Fruit fly (Drosophila melanogaster) whole organism, prepupa: ENCODE data around the gene CG10383.
A peak's percentile ranks its signal among the peaks of the same experiment; 100 is the strongest.

ENCODE experiments used
- Blimp-1 ChIP-seq: fragments of 200-800 bp; sonication (Bioruptor generic); optimal IDR thresholded peaks from 3 replicates; lab custom pipeline; 2017; ENCODE audit warnings: missing biosample characterization, missing genetic modification characterization, mild to moderate bottlenecking, moderate library complexity, missing genetic modification reagents
- CG10631 ChIP-seq: fragments of 200-800 bp; sonication (Bioruptor generic); optimal IDR thresholded peaks from 2 replicates; lab custom pipeline; 2016; ENCODE audit warnings: missing biosample characterization, missing genetic modification characterization
- CG10669 ChIP-seq: fragments of 200-800 bp; sonication (Bioruptor generic); optimal IDR thresholded peaks from 3 replicates; lab custom pipeline; 2018; ENCODE audit warnings: missing biosample characterization, mild to moderate bottlenecking, missing genetic modification characterization, moderate library complexity
- CG11294 ChIP-seq: fragments of 200-800 bp; sonication (Bioruptor generic); IDR thresholded peaks from 2 replicates; pipeline ENCODE4 v1.3.6; 2022; ENCODE audit warnings: missing biosample characterization, missing genetic modification characterization
- CG11762 ChIP-seq: fragments of 200-800 bp; sonication (Bioruptor generic); optimal IDR thresholded peaks from 3 replicates; lab custom pipeline; 2016; ENCODE audit warnings: missing biosample characterization, missing genetic modification characterization; ENCODE audit not compliant: insufficient read depth
- CG11902 ChIP-seq: fragments of 200-800 bp; sonication (Bioruptor generic); optimal IDR thresholded peaks from 3 replicates; lab custom pipeline; 2016; ENCODE audit warnings: missing biosample characterization, missing genetic modification characterization
- CG15336 ChIP-seq: fragments of 200-800 bp; sonication (Bioruptor generic); IDR thresholded peaks from 2 replicates; pipeline ENCODE4 v1.3.6; 2022; ENCODE audit warnings: missing biosample characterization, missing genetic modification characterization
- CG16779 ChIP-seq: fragments of 200-800 bp; sonication (Bioruptor generic); optimal IDR thresholded peaks from 3 replicates; lab custom pipeline; 2017; ENCODE audit warnings: missing biosample characterization, mild to moderate bottlenecking, missing genetic modification characterization
- CG3032 ChIP-seq: fragments of 200-800 bp; optimal IDR thresholded peaks from 2 replicates; lab custom pipeline; 2019; ENCODE audit warnings: missing biosample characterization, mild to moderate bottlenecking, missing genetic modification characterization, moderate library complexity
- CG31627 ChIP-seq: fragments of 200-800 bp; sonication (Bioruptor generic); optimal IDR thresholded peaks from 3 replicates; lab custom pipeline; 2016; ENCODE audit warnings: missing biosample characterization, missing genetic modification characterization
- CG32006 ChIP-seq: fragments of 200-800 bp; sonication (Bioruptor generic); optimal IDR thresholded peaks from 3 replicates; lab custom pipeline; 2017; ENCODE audit warnings: missing biosample characterization, mild to moderate bottlenecking, missing genetic modification characterization
- CG3919 ChIP-seq: fragments of 200-800 bp; sonication (Bioruptor generic); optimal IDR thresholded peaks from 3 replicates; lab custom pipeline; 2016; ENCODE audit warnings: missing biosample characterization, missing genetic modification characterization
- CG4318 ChIP-seq: fragments of 200-800 bp; sonication (Bioruptor generic); optimal IDR thresholded peaks from 3 replicates; lab custom pipeline; 2017; ENCODE audit warnings: missing biosample characterization, mild to moderate bottlenecking, missing genetic modification characterization
- CG6163 ChIP-seq: fragments of 200-800 bp; sonication (Bioruptor generic); IDR thresholded peaks from 3 replicates; pipeline ENCODE4 v1.3.6; 2022; ENCODE audit warnings: missing biosample characterization, missing genetic modification characterization
- CG6276 ChIP-seq: fragments of 200-800 bp; sonication (Bioruptor generic); optimal IDR thresholded peaks from 2 replicates; lab custom pipeline; 2017; ENCODE audit warnings: missing biosample characterization, mild to moderate bottlenecking, missing genetic modification characterization
- CG6808 ChIP-seq: fragments of 200-800 bp; sonication (Bioruptor generic); optimal IDR thresholded peaks from 3 replicates; lab custom pipeline; 2017; ENCODE audit warnings: missing biosample characterization, missing genetic modification characterization, mild to moderate bottlenecking, moderate library complexity, missing genetic modification reagents
- CG6854 ChIP-seq: fragments of 200-800 bp; sonication (Bioruptor generic); optimal IDR thresholded peaks from 2 replicates; lab custom pipeline; 2017; ENCODE audit warnings: missing biosample characterization, mild to moderate bottlenecking, missing genetic modification characterization
- CG8119 ChIP-seq: fragments of 200-800 bp; sonication (Bioruptor generic); IDR thresholded peaks from 3 replicates; pipeline ENCODE4 v1.3.6; 2022; ENCODE audit warnings: missing biosample characterization, missing genetic modification characterization
- CG8632 ChIP-seq: fragments of 200-800 bp; sonication (Bioruptor generic); optimal IDR thresholded peaks from 3 replicates; lab custom pipeline; 2016; ENCODE audit warnings: missing biosample characterization, missing genetic modification characterization
- CG9139 ChIP-seq: fragments of 200-800 bp; sonication (Bioruptor generic); optimal IDR thresholded peaks from 3 replicates; lab custom pipeline; 2017; ENCODE audit warnings: missing biosample characterization, mild to moderate bottlenecking, missing genetic modification characterization
- Eip75B ChIP-seq: fragments of 200-800 bp; sonication (Bioruptor generic); optimal IDR thresholded peaks from 3 replicates; lab custom pipeline; 2016; ENCODE audit warnings: missing biosample characterization, missing genetic modification characterization
- Eip78C ChIP-seq: fragments of 200-800 bp; sonication (Bioruptor generic); peaks from one replicate; lab custom pipeline; 2016; ENCODE audit warnings: missing biosample characterization, missing genetic modification characterization
- Eip93F ChIP-seq: fragments of 200-800 bp; sonication (Bioruptor generic); optimal IDR thresholded peaks from 2 replicates; lab custom pipeline; 2016; ENCODE audit warnings: missing biosample characterization, mild to moderate bottlenecking, missing genetic modification characterization
- Ets21C ChIP-seq: fragments of 200-800 bp; sonication (Bioruptor generic); optimal IDR thresholded peaks from 3 replicates; lab custom pipeline; 2016; ENCODE audit warnings: missing biosample characterization, missing genetic modification characterization
- Ets96B ChIP-seq: fragments of 200-800 bp; optimal IDR thresholded peaks from 2 replicates; lab custom pipeline; 2019; ENCODE audit warnings: missing biosample characterization, mild to moderate bottlenecking, missing genetic modification characterization, moderate library complexity
- Hr38 ChIP-seq: sonication (Bioruptor generic); optimal IDR thresholded peaks from 2 replicates; lab custom pipeline; 2016; ENCODE audit warnings: missing biosample characterization, missing genetic modification characterization
- Hr39 ChIP-seq: fragments of 200-800 bp; sonication (Bioruptor generic); optimal IDR thresholded peaks from 2 replicates; lab custom pipeline; 2016; ENCODE audit warnings: missing biosample characterization, missing genetic modification characterization
- Hr4 ChIP-seq: fragments of 200-800 bp; sonication (Bioruptor generic); optimal IDR thresholded peaks from 3 replicates; lab custom pipeline; 2016; ENCODE audit warnings: missing biosample characterization, missing genetic modification characterization
- Lpt ChIP-seq: fragments of 200-800 bp; sonication (Bioruptor generic); optimal IDR thresholded peaks from 3 replicates; lab custom pipeline; 2016; ENCODE audit warnings: missing biosample characterization, missing genetic modification characterization
- Met ChIP-seq: fragments of 200-800 bp; sonication (Bioruptor generic); optimal IDR thresholded peaks from 3 replicates; lab custom pipeline; 2016; ENCODE audit warnings: missing biosample characterization, missing genetic modification characterization
- OdsH ChIP-seq: fragments of 200-800 bp; sonication (Bioruptor generic); optimal IDR thresholded peaks from 3 replicates; lab custom pipeline; 2016; ENCODE audit warnings: missing biosample characterization, missing genetic modification characterization
- Smox ChIP-seq: fragments of 200-800 bp; sonication (Bioruptor generic); optimal IDR thresholded peaks from 3 replicates; lab custom pipeline; 2016; ENCODE audit warnings: missing biosample characterization, missing genetic modification characterization
- Sox102F ChIP-seq: fragments of 200-800 bp; sonication (Bioruptor generic); optimal IDR thresholded peaks from 2 replicates; lab custom pipeline; 2016; ENCODE audit warnings: missing biosample characterization, mild to moderate bottlenecking, missing genetic modification characterization
- Sox14 ChIP-seq: fragments of 200-800 bp; sonication (Bioruptor generic); optimal IDR thresholded peaks from 3 replicates; lab custom pipeline; 2016; ENCODE audit warnings: missing biosample characterization, missing genetic modification characterization
- Sox15 ChIP-seq: fragments of 200-800 bp; sonication (Bioruptor generic); optimal IDR thresholded peaks from 3 replicates; lab custom pipeline; 2016; ENCODE audit warnings: missing biosample characterization, missing genetic modification characterization
- achi ChIP-seq: fragments of 200-800 bp; sonication (Bioruptor generic); optimal IDR thresholded peaks from 3 replicates; lab custom pipeline; 2016; ENCODE audit warnings: missing biosample characterization, missing genetic modification characterization
- acj6 ChIP-seq: fragments of 200-800 bp; sonication (Bioruptor generic); optimal IDR thresholded peaks from 3 replicates; lab custom pipeline; 2016; ENCODE audit warnings: missing biosample characterization, missing genetic modification characterization
- cyc ChIP-seq: fragments of 200-800 bp; sonication (Bioruptor generic); optimal IDR thresholded peaks from 3 replicates; lab custom pipeline; 2016; ENCODE audit warnings: missing biosample characterization, missing genetic modification characterization
- dac ChIP-seq: fragments of 200-800 bp; sonication (Bioruptor generic); optimal IDR thresholded peaks from 2 replicates; lab custom pipeline; 2017; ENCODE audit warnings: missing biosample characterization, mild to moderate bottlenecking, missing genetic modification characterization
- dsx ChIP-seq: fragments of 200-800 bp; optimal IDR thresholded peaks from 3 replicates; lab custom pipeline; 2019; ENCODE audit warnings: missing biosample characterization, mild to moderate bottlenecking, missing genetic modification characterization, moderate library complexity; ENCODE audit not compliant: poor library complexity, severe bottlenecking
- eg ChIP-seq: fragments of 200-800 bp; sonication (Bioruptor generic); IDR thresholded peaks from 3 replicates; pipeline ENCODE4 v1.3.6; 2022; ENCODE audit warnings: missing biosample characterization, missing genetic modification characterization
- esn ChIP-seq: fragments of 200-800 bp; sonication (Bioruptor generic); optimal IDR thresholded peaks from 2 replicates; lab custom pipeline; 2016; ENCODE audit warnings: missing biosample characterization, mild to moderate bottlenecking, missing genetic modification characterization, moderate library complexity
- fd59A ChIP-seq: fragments of 200-800 bp; sonication (Bioruptor generic); optimal IDR thresholded peaks from 2 replicates; lab custom pipeline; 2017; ENCODE audit warnings: missing biosample characterization, mild to moderate bottlenecking, missing genetic modification characterization, missing genetic modification reagents
- fkh ChIP-seq: fragments of 200-800 bp; sonication (Bioruptor generic); optimal IDR thresholded peaks from 3 replicates; lab custom pipeline; 2017; ENCODE audit warnings: missing biosample characterization, mild to moderate bottlenecking, missing genetic modification characterization, moderate library complexity
- lz ChIP-seq: fragments of 200-800 bp; sonication (Bioruptor generic); optimal IDR thresholded peaks from 3 replicates; lab custom pipeline; 2016; ENCODE audit warnings: missing biosample characterization, missing genetic modification characterization
- net ChIP-seq: fragments of 200-800 bp; sonication (Bioruptor generic); optimal IDR thresholded peaks from 3 replicates; lab custom pipeline; 2016; ENCODE audit warnings: missing biosample characterization, missing genetic modification characterization
- pdm3 ChIP-seq: fragments of 200-800 bp; sonication (Bioruptor generic); optimal IDR thresholded peaks from 3 replicates; lab custom pipeline; 2016; ENCODE audit warnings: missing biosample characterization, missing genetic modification characterization
- salr ChIP-seq, 2 experiments: fragments of 200-800 bp; sonication (Bioruptor generic); optimal IDR thresholded peaks; 3 replicates each; lab custom pipeline; 2016 to 2018; ENCODE audit warnings: missing biosample characterization in 2 of 2, missing genetic modification characterization in 2 of 2, mild to moderate bottlenecking in 1 of 2
- spab ChIP-seq: fragments of 200-800 bp; sonication (Bioruptor generic); optimal IDR thresholded peaks from 2 replicates; lab custom pipeline; 2017; ENCODE audit warnings: missing biosample characterization, mild to moderate bottlenecking, missing genetic modification characterization, missing genetic modification reagents
- ss ChIP-seq, 2 experiments: fragments of 200-800 bp; sonication (Bioruptor generic); optimal IDR thresholded peaks; 2 replicates in 1 of 2; 3 replicates in 1 of 2; lab custom pipeline; 2017 to 2018; ENCODE audit warnings: mild to moderate bottlenecking in 2 of 2, missing biosample characterization in 2 of 2, missing genetic modification characterization in 2 of 2, moderate library complexity in 1 of 2
- svp ChIP-seq: fragments of 200-800 bp; sonication (Bioruptor generic); peaks from one replicate; lab custom pipeline; 2016; ENCODE audit warnings: missing biosample characterization, missing genetic modification characterization
- topi ChIP-seq: fragments of 200-800 bp; sonication (Bioruptor generic); optimal IDR thresholded peaks from 3 replicates; lab custom pipeline; 2016; ENCODE audit warnings: missing biosample characterization, missing genetic modification characterization

The CG10383 gene

DNA sequence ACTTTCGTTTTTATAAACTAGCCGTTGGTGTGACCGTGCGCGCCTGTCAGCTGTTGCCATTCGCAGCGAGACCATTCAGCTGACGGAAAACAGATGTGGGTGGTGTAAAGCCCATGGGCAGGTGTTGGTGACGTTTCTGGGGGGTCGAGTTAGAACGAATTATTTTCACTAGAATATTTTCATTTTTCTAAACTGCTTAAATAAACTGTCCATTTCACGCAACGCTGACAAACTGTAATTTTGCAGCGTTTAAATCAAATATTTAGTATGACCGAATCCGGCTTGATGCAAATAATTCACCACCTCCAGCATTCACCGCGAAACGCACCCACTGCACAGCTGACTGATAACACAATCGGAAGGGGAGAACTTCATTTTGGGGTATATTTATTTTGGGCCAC lies at the start of gene CG10383, which contains the start of gene CG10338:
CG10383 (minus strand) TSS at position 199 of the 401 bp plus-strand sequence.
CG10338 (plus strand) TSS at position 261 of the 401 bp plus-strand sequence.
- peak; percentile 77 for TF ChIP-seq CG32006 (GFP tag; lab: Kevin White, UChicago)
- peak; percentile 73 for TF ChIP-seq CG3032
- TF ChIP-seq Sox14: peak; percentile 91
- peak; percentile 82 for TF ChIP-seq Lpt (GFP tag; lab: Kevin White, UChicago)
- peak; percentile 63 for TF ChIP-seq Ets96B (tag; lab: Kevin White, UChicago)
- TF ChIP-seq CG6808 (GFP tag; lab: Kevin White, UChicago): no peak
- peak; percentile 51 for TF ChIP-seq CG11762
- peak; percentile 37 for TF ChIP-seq dsx (GFP tag; lab: Kevin White, UChicago)
- peak; percentile 90 for TF ChIP-seq Smox (GFP tag; lab: Kevin White, UChicago)
- TF ChIP-seq Met: peak; percentile 90
- TF ChIP-seq Ets21C (GFP tag; lab: Kevin White, UChicago): peak; percentile 85
- peak; percentile 93 for TF ChIP-seq Hr39
- peak; percentile 84 for TF ChIP-seq CG15336
- TF ChIP-seq CG9139 (GFP tag; lab: Kevin White, UChicago): no peak
- peak; percentile 69; the same call in 2 of the 3 replicates for TF ChIP-seq CG8119 (GFP tag; lab: Robert Waterston, UW)
- peak; percentile 47 for TF ChIP-seq CG16779 (tag; lab: Kevin White, UChicago)
- TF ChIP-seq fkh (GFP tag; lab: Kevin White, UChicago): peak; percentile 31
- peak; percentile 88 for TF ChIP-seq topi
- peak; percentile 89 for TF ChIP-seq acj6 (GFP tag; lab: Kevin White, UChicago)
- peak; percentile 89 for TF ChIP-seq OdsH (GFP tag; lab: Kevin White, UChicago)
- TF ChIP-seq Hr38 (GFP tag; lab: Kevin White, UChicago): peak; percentile 74
- peak; percentile 69 for TF ChIP-seq CG4318
- TF ChIP-seq Blimp-1 (GFP tag; lab: Kevin White, UChicago): peak; percentile 96
- TF ChIP-seq achi: peak; percentile 89
- TF ChIP-seq CG10631 (GFP tag; lab: Kevin White, UChicago): peak; percentile 84
- peak; percentile 22 for TF ChIP-seq fd59A (GFP tag; lab: Kevin White, UChicago)
- no peak for TF ChIP-seq CG6276 (GFP tag; lab: Kevin White, UChicago)
- TF ChIP-seq eg: peak; percentile 94
- peak; percentile 89 for TF ChIP-seq Eip93F (GFP tag; lab: Kevin White, UChicago)
- TF ChIP-seq svp: peak; percentile 93
- TF ChIP-seq CG11902 (GFP tag; lab: Kevin White, UChicago): peak; percentile 87
- peak; percentile 85 for TF ChIP-seq dac (GFP tag; lab: Kevin White, UChicago)
- TF ChIP-seq Eip78C (GFP tag; lab: Kevin White, UChicago): peak; percentile 96
- peak; percentile 93 for TF ChIP-seq CG31627 (GFP tag; lab: Kevin White, UChicago)
- TF ChIP-seq CG6854 (GFP tag; lab: Kevin White, UChicago): peak; percentile 49
- TF ChIP-seq esn (GFP tag; lab: Kevin White, UChicago): peak; percentile 88
- peak; percentile 85 for TF ChIP-seq Sox102F (GFP tag; lab: Kevin White, UChicago)
- TF ChIP-seq ss (GFP tag; optimal IDR thresholded peaks at IDR 0.05; lab: Kevin White, UChicago): peak; percentile 30 to 33
- TF ChIP-seq salr (GFP tag; optimal IDR thresholded peaks at IDR 0.05; lab: Kevin White, UChicago): peak; percentile 57 to 64
- peak; percentile 87 for TF ChIP-seq CG11294 (GFP tag; lab: Robert Waterston, UW)
- peak; percentile 77 for TF ChIP-seq CG8632 (GFP tag; lab: Kevin White, UChicago)
- peak; percentile 64 for TF ChIP-seq CG10669 (GFP tag; lab: Kevin White, UChicago)
- TF ChIP-seq lz (GFP tag; lab: Kevin White, UChicago): peak; percentile 89
- no peak for TF ChIP-seq pdm3 (GFP tag; lab: Kevin White, UChicago)
- peak; percentile 93 for TF ChIP-seq CG3919 (GFP tag; lab: Kevin White, UChicago)
- TF ChIP-seq cyc (GFP tag; lab: Kevin White, UChicago): peak; percentile 93
- peak; percentile 84 for TF ChIP-seq Sox15 (GFP tag; lab: Kevin White, UChicago)
- peak; percentile 95 for TF ChIP-seq CG6163 (GFP tag; lab: Robert Waterston, UW)
- TF ChIP-seq spab (GFP tag; lab: Kevin White, UChicago): peak; percentile 41
- TF ChIP-seq Eip75B (GFP tag; lab: Kevin White, UChicago): peak; percentile 86
- peak; percentile 86 for TF ChIP-seq Hr4 (GFP tag; lab: Kevin White, UChicago)
- TF ChIP-seq net (GFP tag; lab: Kevin White, UChicago): peak; percentile 83
